Fruit fly (Drosophila melanogaster) whole organism, adult: ENCODE data around the gene CG14200.

Experiments
- cic ChIP-seq: fragments of 200-800 bp; sonication (Bioruptor generic); optimal IDR thresholded peaks from 2 replicates; lab custom pipeline; 2017; ENCODE audit warnings: missing biosample characterization, mild to moderate bottlenecking, missing genetic modification characterization, moderate library complexity
- kay ChIP-seq: fragments of 200-800 bp; sonication (Bioruptor generic); peaks from one replicate; lab custom pipeline; 2016; ENCODE audit warnings: missing biosample characterization, missing genetic modification characterization, borderline replicate concordance
- pad ChIP-seq: fragments of 200-800 bp; sonication (Bioruptor generic); optimal IDR thresholded peaks from 3 replicates; lab custom pipeline; 2017; ENCODE audit warnings: missing biosample characterization, missing genetic modification characterization, mild to moderate bottlenecking, moderate library complexity, missing genetic modification reagents

DNA sequence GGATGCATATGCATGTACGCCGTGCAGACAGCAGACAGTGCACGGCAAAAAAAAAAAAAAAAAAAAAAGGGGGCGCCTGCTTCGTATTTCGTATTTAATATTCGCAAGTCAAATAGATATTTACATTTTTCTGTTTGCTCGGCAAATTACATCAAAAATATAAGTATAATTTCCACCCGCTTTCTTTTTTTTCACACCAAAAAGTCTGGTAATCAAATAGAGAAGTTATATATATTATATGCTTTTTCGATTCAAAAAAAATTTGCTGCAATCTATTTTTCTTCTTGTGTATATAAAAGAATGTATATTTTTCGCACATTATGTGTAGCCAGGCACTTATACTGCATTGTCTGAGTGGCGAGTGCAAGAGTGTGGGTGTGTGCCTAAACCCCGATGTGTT is 47.0 kb upstream of the CG14200 start:
- no peak for TF ChIP-seq kay
- TF ChIP-seq pad = no peak
- TF ChIP-seq cic (GFP tag; lab: Kevin White, UChicago) = no peak
